Fruit fly (Drosophila melanogaster) whole organism, embryonic: Measurements from ENCODE around the gene CG5509.

Experiments
- Ada2b ChIP-seq: fragments of 200-800 bp; sonication (Bioruptor generic); IDR thresholded peaks from 2 replicates; pipeline ENCODE4 v1.3.6; 2022; ENCODE audit warnings: missing biosample characterization, missing genetic modification characterization
- CG10274 ChIP-seq: fragments of 200-800 bp; sonication (Bioruptor generic); optimal IDR thresholded peaks from 3 replicates; lab custom pipeline; 2017; ENCODE audit warnings: missing biosample characterization, mild to moderate bottlenecking, missing genetic modification characterization
- CG10462 ChIP-seq: fragments of 200-800 bp; sonication (Bioruptor generic); optimal IDR thresholded peaks from 2 replicates; lab custom pipeline; 2016; ENCODE audit warnings: missing biosample characterization, missing genetic modification characterization
- CG12071 ChIP-seq: fragments of 200-800 bp; sonication (Bioruptor generic); optimal IDR thresholded peaks from 3 replicates; lab custom pipeline; 2018; ENCODE audit warnings: missing biosample characterization, mild to moderate bottlenecking, missing genetic modification characterization
- CG13624 ChIP-seq: fragments of 200-800 bp; sonication (Bioruptor generic); optimal IDR thresholded peaks from 2 replicates; lab custom pipeline; 2016; ENCODE audit warnings: missing biosample characterization, missing genetic modification characterization
- CG15514 ChIP-seq: fragments of 200-800 bp; sonication (Bioruptor generic); optimal IDR thresholded peaks from 3 replicates; lab custom pipeline; 2017; ENCODE audit warnings: missing biosample characterization, missing genetic modification characterization, mild to moderate bottlenecking, moderate library complexity, missing genetic modification reagents
- CG17186 ChIP-seq: fragments of 200-800 bp; sonication (Bioruptor generic); optimal IDR thresholded peaks from 3 replicates; lab custom pipeline; 2017; ENCODE audit warnings: missing biosample characterization, missing genetic modification reagents, missing genetic modification characterization
- CG17359 ChIP-seq: fragments of 200-800 bp; sonication (Bioruptor generic); optimal IDR thresholded peaks from 3 replicates; lab custom pipeline; 2018; ENCODE audit warnings: missing biosample characterization, mild to moderate bottlenecking, missing genetic modification characterization, moderate library complexity
- CG17912 ChIP-seq: fragments of 200-800 bp; sonication (Bioruptor generic); optimal IDR thresholded peaks from 2 replicates; lab custom pipeline; 2018; ENCODE audit warnings: missing biosample characterization, mild to moderate bottlenecking, missing genetic modification characterization
- CG1792 ChIP-seq: fragments of 200-800 bp; sonication (Bioruptor generic); optimal IDR thresholded peaks from 2 replicates; lab custom pipeline; 2016; ENCODE audit warnings: missing biosample characterization, missing genetic modification characterization
- CG2202 ChIP-seq: fragments of 200-800 bp; sonication (Bioruptor generic); optimal IDR thresholded peaks from 2 replicates; lab custom pipeline; 2018; ENCODE audit warnings: missing biosample characterization, mild to moderate bottlenecking, missing genetic modification characterization
- CG2712 ChIP-seq: fragments of 200-800 bp; optimal IDR thresholded peaks from 3 replicates; lab custom pipeline; 2019; ENCODE audit warnings: missing biosample characterization, mild to moderate bottlenecking, missing genetic modification characterization, moderate library complexity
- CG4328 ChIP-seq: fragments of 200-800 bp; sonication (Bioruptor generic); optimal IDR thresholded peaks from 3 replicates; lab custom pipeline; 2017; ENCODE audit warnings: missing biosample characterization, missing genetic modification reagents, missing genetic modification characterization
- CG4360 ChIP-seq: fragments of 200-800 bp; sonication (Bioruptor generic); IDR thresholded peaks from 2 replicates; pipeline ENCODE4 v1.3.6; 2022; ENCODE audit warnings: missing biosample characterization, missing genetic modification characterization
- CG4617 ChIP-seq: fragments of 200-800 bp; sonication (Bioruptor generic); optimal IDR thresholded peaks from 3 replicates; lab custom pipeline; 2016; ENCODE audit warnings: missing biosample characterization, missing genetic modification characterization, borderline replicate concordance
- CG4730 ChIP-seq: fragments of 200-800 bp; sonication (Bioruptor generic); IDR thresholded peaks from 2 replicates; pipeline ENCODE4 v1.3.6; 2022; ENCODE audit warnings: missing biosample characterization, missing genetic modification characterization
- CG6654 ChIP-seq: fragments of 200-800 bp; sonication (Bioruptor generic); optimal IDR thresholded peaks from 2 replicates; lab custom pipeline; 2017; ENCODE audit warnings: missing biosample characterization, mild to moderate bottlenecking, missing genetic modification characterization
- CG6765 ChIP-seq: fragments of 200-800 bp; sonication (Bioruptor generic); optimal IDR thresholded peaks from 3 replicates; lab custom pipeline; 2017; ENCODE audit warnings: missing biosample characterization, mild to moderate bottlenecking, missing genetic modification characterization
- CG6791 ChIP-seq: fragments of 200-800 bp; sonication (Bioruptor generic); IDR thresholded peaks from 3 replicates; pipeline ENCODE4 v1.3.6; 2022; ENCODE audit warnings: missing biosample characterization, missing genetic modification characterization; ENCODE audit not compliant: partially characterized antibody
- CG7987 ChIP-seq: fragments of 200-800 bp; sonication (Bioruptor generic); optimal IDR thresholded peaks from 2 replicates; lab custom pipeline; 2018; ENCODE audit warnings: missing biosample characterization, mild to moderate bottlenecking, missing genetic modification characterization, moderate library complexity
- CG8281 ChIP-seq: fragments of 200-800 bp; sonication (Bioruptor generic); optimal IDR thresholded peaks from 2 replicates; lab custom pipeline; 2018; ENCODE audit warnings: missing biosample characterization, mild to moderate bottlenecking, missing genetic modification characterization, moderate library complexity
- CG9876 ChIP-seq: fragments of 200-800 bp; sonication (Bioruptor generic); optimal IDR thresholded peaks from 2 replicates; lab custom pipeline; 2016; ENCODE audit warnings: missing biosample characterization, missing genetic modification characterization
- CkIIα-i1 ChIP-seq: fragments of 200-800 bp; sonication (Bioruptor generic); IDR thresholded peaks from 2 replicates; pipeline ENCODE4 v1.3.6; 2022; ENCODE audit warnings: missing biosample characterization, missing genetic modification characterization
- Ets97D ChIP-seq: fragments of 200-800 bp; sonication (Bioruptor generic); optimal IDR thresholded peaks from 3 replicates; lab custom pipeline; 2016; ENCODE audit warnings: missing biosample characterization, missing genetic modification characterization
- HLH4C ChIP-seq: fragments of 200-800 bp; sonication (Bioruptor generic); IDR thresholded peaks from 3 replicates; pipeline ENCODE4 v1.3.6; 2022; ENCODE audit warnings: missing biosample characterization, missing genetic modification characterization; ENCODE audit not compliant: partially characterized antibody
- Hr3 ChIP-seq: fragments of 200-800 bp; sonication (Bioruptor generic); optimal IDR thresholded peaks from 3 replicates; lab custom pipeline; 2016; ENCODE audit warnings: missing biosample characterization, missing genetic modification characterization
- Jarid2 ChIP-seq: fragments of 200-800 bp; sonication (Bioruptor generic); optimal IDR thresholded peaks from 3 replicates; lab custom pipeline; 2017; ENCODE audit warnings: mild to moderate bottlenecking, missing biosample characterization, missing genetic modification reagents, missing genetic modification characterization
- MESR4 ChIP-seq: fragments of 200-800 bp; sonication (Bioruptor generic); optimal IDR thresholded peaks from 2 replicates; lab custom pipeline; 2018; ENCODE audit warnings: missing biosample characterization, mild to moderate bottlenecking, missing genetic modification characterization, moderate library complexity
- NC2β ChIP-seq: fragments of 200-800 bp; sonication (Bioruptor generic); optimal IDR thresholded peaks from 2 replicates; lab custom pipeline; 2016; ENCODE audit warnings: missing biosample characterization, missing genetic modification characterization
- Nf-YB ChIP-seq: fragments of 200-800 bp; sonication (Bioruptor generic); optimal IDR thresholded peaks from 3 replicates; lab custom pipeline; 2019; ENCODE audit warnings: missing biosample characterization, mild to moderate bottlenecking, missing genetic modification characterization, moderate library complexity
- Opbp ChIP-seq: fragments of 200-800 bp; sonication (Bioruptor generic); IDR thresholded peaks from 3 replicates; pipeline ENCODE4 v1.3.6; 2022; ENCODE audit warnings: missing biosample characterization, missing genetic modification characterization; ENCODE audit not compliant: partially characterized antibody
- Scr ChIP-seq: fragments of 200-800 bp; sonication (Bioruptor generic); IDR thresholded peaks from 2 replicates; pipeline ENCODE4 v1.3.6; 2022; ENCODE audit warnings: missing biosample characterization, missing genetic modification characterization; ENCODE audit not compliant: partially characterized antibody
- ash1 ChIP-seq: fragments of 200-800 bp; sonication (Bioruptor generic); optimal IDR thresholded peaks from 2 replicates; lab custom pipeline; 2018; ENCODE audit warnings: missing biosample characterization, mild to moderate bottlenecking, missing genetic modification characterization
- bab2 ChIP-seq: fragments of 200-800 bp; sonication (Bioruptor generic); optimal IDR thresholded peaks from 2 replicates; lab custom pipeline; 2016; ENCODE audit warnings: missing biosample characterization, missing genetic modification characterization
- dm ChIP-seq: fragments of 200-800 bp; sonication (Bioruptor generic); optimal IDR thresholded peaks from 3 replicates; lab custom pipeline; 2016; ENCODE audit warnings: missing biosample characterization, missing genetic modification characterization
- emc ChIP-seq: fragments of 200-800 bp; sonication (Bioruptor generic); optimal IDR thresholded peaks from 2 replicates; lab custom pipeline; 2016; ENCODE audit warnings: missing biosample characterization, missing genetic modification characterization
- en ChIP-seq: fragments of 200-800 bp; sonication (Bioruptor generic); optimal IDR thresholded peaks from 2 replicates; lab custom pipeline; 2016; ENCODE audit warnings: missing biosample characterization, missing genetic modification characterization
- fd64A ChIP-seq: fragments of 200-800 bp; sonication (Bioruptor generic); optimal IDR thresholded peaks from 3 replicates; lab custom pipeline; 2018; ENCODE audit warnings: missing biosample characterization, mild to moderate bottlenecking, missing genetic modification characterization
- ftz-f1 ChIP-seq: fragments of 200-800 bp; sonication (Bioruptor generic); optimal IDR thresholded peaks from 2 replicates; lab custom pipeline; 2016; ENCODE audit warnings: missing biosample characterization, missing genetic modification characterization
- gcm2 ChIP-seq: fragments of 200-800 bp; sonication (Bioruptor generic); optimal IDR thresholded peaks from 2 replicates; lab custom pipeline; 2016; ENCODE audit warnings: missing biosample characterization, missing genetic modification characterization
- gro ChIP-seq: fragments of 200-800 bp; sonication (Bioruptor generic); optimal IDR thresholded peaks from 2 replicates; lab custom pipeline; 2016; ENCODE audit warnings: missing biosample characterization, missing genetic modification characterization
- gsb ChIP-seq: fragments of 200-800 bp; sonication (Bioruptor generic); IDR thresholded peaks from 2 replicates; pipeline ENCODE4 v1.3.6; 2022; ENCODE audit warnings: missing biosample characterization, missing genetic modification characterization
- her ChIP-seq: fragments of 200-800 bp; sonication (Bioruptor generic); optimal IDR thresholded peaks from 2 replicates; lab custom pipeline; 2016; ENCODE audit warnings: missing biosample characterization, missing genetic modification characterization
- lilli ChIP-seq: fragments of 200-800 bp; sonication (Bioruptor generic); optimal IDR thresholded peaks from 3 replicates; lab custom pipeline; 2016; ENCODE audit warnings: missing biosample characterization, missing genetic modification characterization
- luna ChIP-seq: fragments of 200-800 bp; sonication (Bioruptor generic); optimal IDR thresholded peaks from 2 replicates; lab custom pipeline; 2016; ENCODE audit warnings: missing biosample characterization, missing genetic modification characterization
- mam ChIP-seq: fragments of 200-800 bp; sonication (Bioruptor generic); optimal IDR thresholded peaks from 3 replicates; lab custom pipeline; 2016; ENCODE audit warnings: missing biosample characterization, missing genetic modification characterization
- nau ChIP-seq: fragments of 200-800 bp; sonication (Bioruptor generic); optimal IDR thresholded peaks from 3 replicates; lab custom pipeline; 2017; ENCODE audit warnings: missing biosample characterization, mild to moderate bottlenecking, missing genetic modification characterization, missing genetic modification reagents
- prd ChIP-seq, 3 experiments: fragments of >200 bp in 2 of 3; fragments of 200-800 bp in 1 of 3; sonication (Bioruptor generic) in 1 of 3; optimal IDR thresholded peaks in 2 of 3; IDR thresholded peaks in 1 of 3; 2 replicates in 2 of 3; 3 replicates in 1 of 3; pipeline versions ENCODE4 v1.3.6 to Lab custom; 2017 to 2022; ENCODE audit warnings: missing biosample characterization in 1 of 3, missing genetic modification characterization in 1 of 3
- stc ChIP-seq: fragments of 200-800 bp; sonication (Bioruptor generic); IDR thresholded peaks from 2 replicates; pipeline ENCODE4 v1.3.6; 2022; ENCODE audit warnings: missing biosample characterization, missing genetic modification characterization
- tin ChIP-seq: fragments of 200-800 bp; sonication (Bioruptor generic); optimal IDR thresholded peaks from 3 replicates; lab custom pipeline; 2016; ENCODE audit warnings: missing biosample characterization, missing genetic modification characterization

CG5509 gene

dm6 chr3R:12422379-12422975, 29.8 kb upstream of the CG5509 start, which contains the start of the genes Scgbeta and CG17202 (continued):
- TF ChIP-seq Ets97D (GFP tag; lab: Kevin White, UChicago) (peak; percentile 65), gsb (GFP tag; lab: Robert Waterston, UW) (no peak), CG17186 (GFP tag; lab: Kevin White, UChicago) (no peak), MESR4 (GFP tag; lab: Kevin White, UChicago) (peak; percentile 75), CG6791 (no peak), en (no peak), tin (GFP tag; lab: Kevin White, UChicago) (no peak), CG6765 (no peak), Hr3 (GFP tag; lab: Kevin White, UChicago) (no peak), CkIIα-i1 (no peak), CG4360 (GFP tag; lab: Robert Waterston, UW) (no peak), dm (no peak), gro (GFP tag; lab: Kevin White, UChicago) (peak; percentile 42), CG6654 (no peak), her (GFP tag; lab: Kevin White, UChicago) (no peak), CG4328 (no peak), lilli (GFP tag; lab: Kevin White, UChicago) (peak; percentile 49), CG10274 (GFP tag; lab: Kevin White, UChicago) (no peak), CG1792 (GFP tag; lab: Kevin White, UChicago) (no peak), Ada2b (0 out of 2 replicates have a peak, but pooled peaks have one; percentile 5), Jarid2 (GFP tag; lab: Kevin White, UChicago) (no peak), HLH4C (GFP tag; lab: Robert Waterston, UW) (no peak), CG15514 (GFP tag; lab: Kevin White, UChicago) (peak; percentile 100), CG10462 (GFP tag; lab: Kevin White, UChicago) (no peak), bab2 (GFP tag; lab: Kevin White, UChicago) (peak; percentile 7), CG13624 (peak; percentile 30), CG17912 (GFP tag; lab: Kevin White, UChicago) (no peak), nau (no peak), luna (no peak), CG9876 (GFP tag; lab: Kevin White, UChicago) (no peak), ftz-f1 (GFP tag; lab: Kevin White, UChicago) (no peak), CG2202 (no peak), Opbp (0 out of 3 replicates have a peak, but pooled peaks have one; percentile 22), CG4617 (GFP tag; lab: Kevin White, UChicago) (peak; percentile 84), fd64A (GFP tag; lab: Kevin White, UChicago) (no peak), mam (GFP tag; lab: Kevin White, UChicago) (peak; percentile 28), prd (optimal IDR thresholded peaks at IDR 0.05; lab: Kevin White, UChicago) (no peak), prd (GFP tag; IDR thresholded peaks at IDR 0.05; lab: Robert Waterston, UW) (no peak), CG2712 (no peak), gcm2 (GFP tag; lab: Kevin White, UChicago) (no peak), ash1 (GFP tag; lab: Kevin White, UChicago) (no peak), CG7987 (GFP tag; lab: Kevin White, UChicago) (no peak), stc (GFP tag; lab: Robert Waterston, UW) (no peak), CG4730 (GFP tag; lab: Robert Waterston, UW) (no peak), NC2β (GFP tag; lab: Kevin White, UChicago) (no peak), CG12071 (GFP tag; lab: Kevin White, UChicago) (no peak), CG17359 (tag; lab: Kevin White, UChicago) (no peak), Scr (no peak), Nf-YB (no peak), CG8281 (no peak), emc (GFP tag; lab: Kevin White, UChicago) (no peak)
